Worm (Caenorhabditis elegans): ENCODE data around the gene pepm-1.

The pepm-1 gene

ce11 chrV:14328806-14329205, at the start of gene pepm-1:
pepm-1 (plus strand) TSS chrV:14329106.
- no peak for TF ChIP-seq atf-7 (tag; optimal IDR thresholded peaks at IDR 0.05)
- no peak for TF ChIP-seq somi-1 (GFP tag; optimal IDR thresholded peaks at IDR 0.05)
- TF ChIP-seq efl-1 (GFP tag; optimal IDR thresholded peaks at IDR 0.05): no peak
- no peak for TF ChIP-seq tbp1 (GFP tag; optimal IDR thresholded peaks at IDR 0.05)

ce11 chrV:14279777-14280176, 49.1 kb upstream of the pepm-1 start, which contains the start of gene srt-33:
srt-33 (minus strand) TSS chrV:14279877.
- TF ChIP-seq efl-1 (GFP tag; optimal IDR thresholded peaks at IDR 0.05) (no peak), attf-3 (GFP tag; conservative IDR thresholded peaks at IDR 0.05) (no peak), ztf-3 (GFP tag; optimal IDR thresholded peaks at IDR 0.05) (no peak), lin-35 (GFP tag; optimal IDR thresholded peaks at IDR 0.05) (no peak), unc-62 (GFP tag; optimal IDR thresholded peaks at IDR 0.05) (no peak), lin-54 (GFP tag; optimal IDR thresholded peaks at IDR 0.05) (no peak), atf-7 (tag; optimal IDR thresholded peaks at IDR 0.05) (no peak), ceh-91 (GFP tag; IDR thresholded peaks at IDR 0.05) (no peak), him-1 (tag; optimal IDR thresholded peaks at IDR 0.05) (no peak), pbrm-1 (GFP tag; IDR thresholded peaks at IDR 0.05) (no peak), bed-2 (GFP tag; IDR thresholded peaks at IDR 0.05) (no peak), lir-1 (GFP tag; conservative IDR thresholded peaks at IDR 0.05) (no peak), Y79H2A.3 (GFP tag; conservative IDR thresholded peaks at IDR 0.05) (no peak), xnd-1 (tag; optimal IDR thresholded peaks at IDR 0.05) (no peak), madf-3 (GFP tag; IDR thresholded peaks at IDR 0.05) (no peak)

- TF ChIP-seq T07F8.4 (tag; optimal IDR thresholded peaks at IDR 0.05): no peak
- no peak for TF ChIP-seq tlf-1 (GFP tag; optimal IDR thresholded peaks at IDR 0.05)
- no peak for TF ChIP-seq fkh-3 (tag; optimal IDR thresholded peaks at IDR 0.05)
- no peak for TF ChIP-seq cebp-2 (GFP tag; IDR thresholded peaks at IDR 0.05)
- no peak for TF ChIP-seq ztf-25 (GFP tag; IDR thresholded peaks at IDR 0.05)
- TF ChIP-seq efl-1 (GFP tag; optimal IDR thresholded peaks at IDR 0.05): no peak
- TF ChIP-seq Y53G8AR.9 (GFP tag; conservative IDR thresholded peaks at IDR 0.05): no peak
- no peak for TF ChIP-seq K11D2.4 (GFP tag; IDR thresholded peaks at IDR 0.05)
- TF ChIP-seq rec-8 (tag; optimal IDR thresholded peaks at IDR 0.05): no peak
- no peak for TF ChIP-seq hrde-1 (tag; optimal IDR thresholded peaks at IDR 0.05; ENCODE audit: borderline replicate concordance)
- TF ChIP-seq ztf-3 (GFP tag; optimal IDR thresholded peaks at IDR 0.05): no peak
- no peak for TF ChIP-seq F22D6.2 (tag; optimal IDR thresholded peaks at IDR 0.05)
Measured at ce11 chrV:14282222-14282709, 46.6 kb upstream of the pepm-1 start, which contains the start of the genes srt-74 and F40G12.9. srt-74 (minus strand) TSS chrV:14282322. F40G12.9 (plus strand) TSS chrV:14282659.

ce11 chrV:14283241-14283640, 45.7 kb upstream of the pepm-1 start, which contains the start of gene F40G12.10:
F40G12.10 (plus strand) TSS chrV:14283541.
- TF ChIP-seq F10E7.11 (tag; optimal IDR thresholded peaks at IDR 0.05) (no peak), F49E8.2 (tag; optimal IDR thresholded peaks at IDR 0.05; ENCODE audit: insufficient read depth) (no peak), madf-10 (tag; optimal IDR thresholded peaks at IDR 0.05) (no peak), attf-3 (GFP tag; conservative IDR thresholded peaks at IDR 0.05) (no peak), K11D2.4 (GFP tag; IDR thresholded peaks at IDR 0.05) (no peak), aptf-2 (GFP tag; conservative IDR thresholded peaks at IDR 0.05) (no peak), C06A6.2 (GFP tag; conservative IDR thresholded peaks at IDR 0.05) (no peak), mxl-1 (tag; optimal IDR thresholded peaks at IDR 0.05) (no peak), let-607 (tag; optimal IDR thresholded peaks at IDR 0.05) (no peak), ceh-79 (tag; optimal IDR thresholded peaks at IDR 0.05) (no peak), ets-4 (GFP tag; optimal IDR thresholded peaks at IDR 0.05) (no peak), lag-1 (GFP tag; IDR thresholded peaks at IDR 0.05) (no peak), T26A5.8 (tag; optimal IDR thresholded peaks at IDR 0.05) (no peak), Y95B8A.8 (GFP tag; IDR thresholded peaks at IDR 0.05) (no peak), mes-4 (tag; optimal IDR thresholded peaks at IDR 0.05) (no peak), atf-7 (tag; optimal IDR thresholded peaks at IDR 0.05) (no peak)
